Fruit fly (Drosophila melanogaster) whole organism, wandering third instar larva: Measurements from ENCODE around the gene Trim9.

Source experiments
- Abd-B ChIP-seq: fragments of >200 bp; optimal IDR thresholded peaks from 2 replicates; lab custom pipeline; 2017; ENCODE audit warnings: missing biosample characterization, missing genetic modification characterization
- CG32264 ChIP-seq: fragments of 200-800 bp; sonication (Bioruptor generic); optimal IDR thresholded peaks from 2 replicates; lab custom pipeline; 2016; ENCODE audit warnings: missing biosample characterization, missing genetic modification characterization
- CrebA ChIP-seq: fragments of 200-800 bp; sonication (Bioruptor generic); optimal IDR thresholded peaks from 2 replicates; lab custom pipeline; 2016; ENCODE audit warnings: missing biosample characterization, mild to moderate bottlenecking, missing genetic modification characterization, borderline replicate concordance
- Dfd ChIP-seq: fragments of >200 bp; optimal IDR thresholded peaks from 2 replicates; lab custom pipeline; 2017; ENCODE audit warnings: missing biosample characterization, missing genetic modification characterization
- Dif ChIP-seq: fragments of 200-275, 200-300 bp; sonication (Bioruptor generic); optimal IDR thresholded peaks from 2 replicates; lab custom pipeline; 2018; ENCODE audit warnings: missing biosample characterization, missing genetic modification characterization; ENCODE audit not compliant: partially characterized antibody
- HLH106 ChIP-seq: fragments of 200-800 bp; optimal IDR thresholded peaks from 3 replicates; lab custom pipeline; 2019; ENCODE audit warnings: missing biosample characterization, mild to moderate bottlenecking, missing genetic modification characterization, moderate library complexity
- Hnf4 ChIP-seq: fragments of 200-800 bp; sonication (Bioruptor generic); optimal IDR thresholded peaks from 2 replicates; lab custom pipeline; 2016; ENCODE audit warnings: missing biosample characterization, mild to moderate bottlenecking, missing genetic modification characterization
- Hr83 ChIP-seq: fragments of 200-300 bp; sonication (Bioruptor generic); optimal IDR thresholded peaks from 2 replicates; lab custom pipeline; 2016; ENCODE audit warnings: missing biosample characterization, mild to moderate bottlenecking, missing genetic modification characterization, moderate library complexity; ENCODE audit not compliant: poor library complexity, severe bottlenecking
- Jra ChIP-seq: sonication (Bioruptor generic); optimal IDR thresholded peaks from 2 replicates; lab custom pipeline; 2016; ENCODE audit warnings: missing biosample characterization, missing genetic modification characterization
- Mio ChIP-seq: sonication (Bioruptor generic); optimal IDR thresholded peaks from 2 replicates; lab custom pipeline; 2016; ENCODE audit warnings: missing biosample characterization, missing genetic modification characterization
- Myc ChIP-seq: fragments of >200 bp; optimal IDR thresholded peaks from 2 replicates; lab custom pipeline; 2017
- N ChIP-seq: fragments of >200 bp; optimal IDR thresholded peaks from 2 replicates; lab custom pipeline; 2018; ENCODE audit warnings: missing biosample characterization, missing external identifiers, missing genetic modification characterization
- OdsH ChIP-seq: fragments of 200-800 bp; sonication (Bioruptor generic); optimal IDR thresholded peaks from 2 replicates; lab custom pipeline; 2016; ENCODE audit warnings: missing biosample characterization, mild to moderate bottlenecking, missing genetic modification characterization
- Rel ChIP-seq, 2 experiments: fragments of 200-800 bp; sonication (Bioruptor generic) in 1 of 2; optimal IDR thresholded peaks; 2 replicates in 1 of 2; 3 replicates in 1 of 2; lab custom pipeline; 2016 to 2019; ENCODE audit warnings: mild to moderate bottlenecking in 2 of 2, missing biosample characterization in 2 of 2, missing genetic modification characterization in 2 of 2, moderate library complexity in 1 of 2
- Sp1 ChIP-seq: fragments of 200-800 bp; sonication (Bioruptor generic); optimal IDR thresholded peaks from 3 replicates; lab custom pipeline; 2019; ENCODE audit warnings: missing biosample characterization, mild to moderate bottlenecking, missing genetic modification characterization, moderate library complexity
- Vsx2 ChIP-seq: fragments of 200-300, 225-300 bp; sonication (Bioruptor generic); optimal IDR thresholded peaks from 2 replicates; lab custom pipeline; 2018; ENCODE audit warnings: missing biosample characterization, missing genetic modification characterization; ENCODE audit not compliant: partially characterized antibody
- br ChIP-seq: fragments of 200-800 bp; sonication (Bioruptor generic); optimal IDR thresholded peaks from 2 replicates; lab custom pipeline; 2016; ENCODE audit warnings: missing biosample characterization, missing genetic modification characterization
- brk ChIP-seq: fragments of 200-800 bp; sonication (Bioruptor generic); optimal IDR thresholded peaks from 2 replicates; lab custom pipeline; 2016; ENCODE audit warnings: missing biosample characterization, mild to moderate bottlenecking, missing genetic modification characterization
- dmrt93B ChIP-seq: fragments of 200-800 bp; sonication (Bioruptor generic); optimal IDR thresholded peaks from 2 replicates; lab custom pipeline; 2018; ENCODE audit warnings: missing biosample characterization, mild to moderate bottlenecking, missing genetic modification characterization
- dsf ChIP-seq: sonication (Bioruptor generic); optimal IDR thresholded peaks from 2 replicates; lab custom pipeline; 2016; ENCODE audit warnings: missing biosample characterization, missing genetic modification characterization, borderline replicate concordance
- ey ChIP-seq: fragments of 200-800 bp; sonication (Bioruptor generic); optimal IDR thresholded peaks from 2 replicates; lab custom pipeline; 2016; ENCODE audit warnings: missing biosample characterization, missing genetic modification characterization
- foxo ChIP-seq, 2 experiments: fragments of 200-800 bp; sonication (Bioruptor generic); optimal IDR thresholded peaks; 2 replicates in 1 of 2; 3 replicates in 1 of 2; lab custom pipeline; 2016 to 2017; ENCODE audit warnings: missing biosample characterization in 2 of 2, missing genetic modification characterization in 2 of 2
- fru ChIP-seq: fragments of 200-800 bp; sonication (Bioruptor generic); optimal IDR thresholded peaks from 3 replicates; lab custom pipeline; 2016; ENCODE audit warnings: missing biosample characterization, mild to moderate bottlenecking, missing genetic modification characterization
- h ChIP-seq: fragments of 200-800 bp; sonication (Bioruptor generic); optimal IDR thresholded peaks from 3 replicates; lab custom pipeline; 2016; ENCODE audit warnings: missing biosample characterization, mild to moderate bottlenecking, missing genetic modification characterization
- jim ChIP-seq: fragments of 175-275, 200-325 bp; sonication (Bioruptor generic); optimal IDR thresholded peaks from 2 replicates; lab custom pipeline; 2016; ENCODE audit warnings: missing biosample characterization, mild to moderate bottlenecking, missing genetic modification characterization
- psq ChIP-seq: fragments of 200-800 bp; sonication (Bioruptor generic); optimal IDR thresholded peaks from 3 replicates; lab custom pipeline; 2017; ENCODE audit warnings: missing biosample characterization, mild to moderate bottlenecking, missing genetic modification characterization, moderate library complexity
- rgr ChIP-seq: fragments of 200-800 bp; sonication (Bioruptor generic); optimal IDR thresholded peaks from 3 replicates; lab custom pipeline; 2016; ENCODE audit warnings: missing biosample characterization, mild to moderate bottlenecking, missing genetic modification characterization
- sage ChIP-seq: fragments of 200-800 bp; sonication (Bioruptor generic); optimal IDR thresholded peaks from 2 replicates; lab custom pipeline; 2016; ENCODE audit warnings: missing biosample characterization, mild to moderate bottlenecking, missing genetic modification characterization
- sv ChIP-seq: fragments of 200-800 bp; sonication (Bioruptor generic); optimal IDR thresholded peaks from 3 replicates; lab custom pipeline; 2016; ENCODE audit warnings: missing biosample characterization, missing genetic modification characterization
- woc ChIP-seq: sonication (Bioruptor generic); optimal IDR thresholded peaks from 2 replicates; lab custom pipeline; 2016; ENCODE audit warnings: missing biosample characterization, mild to moderate bottlenecking, missing genetic modification characterization

The Trim9 gene

DNA sequence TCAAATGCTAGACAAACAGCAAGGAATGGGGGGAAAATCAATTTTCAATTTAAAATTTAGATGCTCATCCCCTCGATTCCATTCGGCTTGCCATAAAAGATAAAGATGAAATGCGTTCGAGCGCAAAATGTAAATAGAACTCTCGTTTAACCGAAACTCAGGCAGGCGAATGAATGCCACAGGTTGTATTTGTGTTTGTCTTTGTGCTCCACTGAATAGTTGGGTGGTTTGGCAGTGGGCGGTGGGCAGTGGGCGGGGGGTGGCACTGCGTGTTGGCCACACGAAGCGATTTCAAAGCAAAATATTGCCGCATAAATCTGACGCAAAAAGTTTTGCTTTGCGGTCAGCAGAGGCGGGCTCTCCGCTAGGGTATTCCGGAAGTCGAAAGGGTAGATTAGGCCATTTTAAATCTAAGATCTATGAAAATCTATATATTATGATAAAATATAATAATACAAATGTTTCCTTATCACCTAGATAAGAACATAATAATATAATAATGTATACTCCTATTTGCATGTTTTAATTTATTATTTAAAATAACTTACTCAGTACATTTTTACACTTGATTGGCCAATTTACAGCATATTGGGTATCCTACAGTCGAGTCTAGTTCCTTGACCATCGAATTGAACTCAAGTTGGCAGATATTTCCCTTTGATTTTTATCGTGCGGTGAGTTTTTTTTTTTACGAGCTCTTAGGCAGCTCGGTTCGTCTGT is 22.3 kb upstream of the Trim9 start:
- TF ChIP-seq N (GFP tag; lab: Kevin White, UChicago) (no peak), OdsH (no peak), foxo (GFP tag; optimal IDR thresholded peaks at IDR 0.05; lab: Kevin White, UChicago) (no peak)
- TF ChIP-seq, all 38 proteins: peak for 0

DNA sequence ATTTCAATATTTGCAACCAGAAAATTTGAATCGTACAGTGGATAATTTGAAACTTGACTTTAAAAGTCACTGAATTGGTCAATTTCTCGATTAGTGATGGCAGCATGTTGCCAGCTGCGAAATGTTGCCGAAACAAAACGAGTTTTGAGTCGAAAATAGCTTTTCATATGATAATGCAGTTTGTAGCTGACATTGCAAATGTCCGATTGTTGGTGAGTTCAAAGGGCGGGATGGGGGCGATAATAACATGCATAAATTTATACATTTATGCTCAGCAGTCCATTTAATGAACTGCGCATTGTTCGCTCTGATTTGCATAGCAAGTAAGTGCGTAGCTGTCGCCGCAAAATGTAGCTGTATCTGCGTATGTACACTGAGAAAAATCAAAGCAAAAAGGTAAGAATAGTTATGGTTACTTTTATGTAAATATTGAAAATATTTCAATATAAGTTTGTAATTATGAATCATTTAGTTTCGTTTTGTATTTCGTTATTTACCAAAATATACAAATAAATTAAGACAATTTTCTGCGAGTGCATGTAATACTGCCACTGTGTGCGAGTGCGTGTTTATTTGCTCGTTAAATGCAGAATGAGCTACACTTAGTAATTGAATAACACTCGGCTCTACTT is 17.6 kb upstream of the Trim9 start, which contains the start of gene Lip4:
TSS of gene Lip4 (plus strand) at position 620 of the 632 bp plus-strand sequence.
- peak; percentile 44 for TF ChIP-seq h (GFP tag; lab: Kevin White, UChicago)
- TF ChIP-seq fru (GFP tag; lab: Kevin White, UChicago): peak; percentile 63
- peak; percentile 58 for TF ChIP-seq HLH106 (tag; lab: Kevin White, UChicago)
- peak; percentile 46 for TF ChIP-seq OdsH
- TF ChIP-seq Abd-B: no peak
- TF ChIP-seq Vsx2 (GFP tag; lab: Kevin White, UChicago): no peak
- peak; percentile 61 for TF ChIP-seq sv
- TF ChIP-seq foxo (GFP tag; optimal IDR thresholded peaks at IDR 0.05; lab: Kevin White, UChicago): peak in 1 of 2 experiments; percentile 62
- TF ChIP-seq Sp1: peak; percentile 42
- TF ChIP-seq br (GFP tag; lab: Kevin White, UChicago): peak; percentile 22
- peak; percentile 37 for TF ChIP-seq psq (GFP tag; lab: Kevin White, UChicago)
- TF ChIP-seq Dfd (GFP tag; lab: Kevin White, UChicago): peak; percentile 11
- TF ChIP-seq rgr (GFP tag; lab: Kevin White, UChicago): peak; percentile 45
- peak; percentile 20 for TF ChIP-seq ey
- peak; percentile 5 for TF ChIP-seq Jra (GFP tag; lab: Kevin White, UChicago)
- TF ChIP-seq Hnf4: peak; percentile 23
- no peak for TF ChIP-seq sage
- no peak for TF ChIP-seq CG32264 (GFP tag; lab: Kevin White, UChicago)
- no peak for TF ChIP-seq brk (GFP tag; lab: Kevin White, UChicago)
- TF ChIP-seq dmrt93B: peak; percentile 11
- TF ChIP-seq, all 38 proteins: peak for 15

DNA sequence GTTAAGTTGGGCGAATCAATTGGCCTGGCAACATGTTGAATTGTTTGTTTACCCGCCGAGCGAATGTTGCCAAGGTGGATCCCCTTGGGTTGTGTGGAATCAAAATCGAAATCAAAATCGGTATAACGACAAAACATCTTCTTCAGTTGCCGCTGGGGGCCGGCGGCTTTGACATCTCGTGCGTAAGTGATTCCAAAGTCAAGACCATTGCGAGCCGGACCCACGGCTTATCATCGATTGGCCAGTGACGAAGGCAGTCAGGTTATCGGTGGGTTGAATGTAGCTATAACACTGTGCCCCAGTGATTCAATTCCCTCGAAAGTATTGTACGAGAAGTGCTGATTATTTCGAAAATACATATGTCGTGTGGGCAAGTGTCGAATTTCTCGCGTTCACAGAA is 15.7 kb upstream of the Trim9 start:
- TF ChIP-seq Rel (GFP tag; optimal IDR thresholded peaks at IDR 0.05; lab: Kevin White, UChicago): no peak
- TF ChIP-seq Rel (tag; optimal IDR thresholded peaks at IDR 0.05; lab: Kevin White, UChicago): peak; percentile 90
- peak; percentile 1 for TF ChIP-seq CrebA (GFP tag; lab: Kevin White, UChicago)
- TF ChIP-seq brk (GFP tag; lab: Kevin White, UChicago): no peak

DNA sequence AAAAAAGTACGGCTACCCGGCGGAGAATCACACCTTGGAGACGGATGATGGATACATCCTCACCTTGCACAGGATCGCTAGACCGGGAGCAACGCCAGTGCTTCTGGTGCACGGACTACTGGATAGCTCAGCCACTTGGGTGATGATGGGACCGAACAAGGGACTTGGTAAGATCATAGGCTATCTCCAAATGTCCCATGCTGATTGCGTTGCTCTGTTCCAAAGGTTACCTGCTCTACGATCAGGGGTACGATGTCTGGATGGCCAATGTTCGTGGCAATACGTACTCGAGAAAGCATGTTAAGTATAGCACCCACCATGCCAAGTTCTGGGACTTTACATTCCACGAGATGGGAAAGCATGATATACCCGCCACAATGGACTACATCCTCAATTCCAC is 14.6 kb upstream of the Trim9 start:
- TF ChIP-seq dsf (GFP tag; lab: Kevin White, UChicago): no peak
- no peak for TF ChIP-seq ey
- TF ChIP-seq Hr83 (GFP tag; lab: Kevin White, UChicago): no peak
- TF ChIP-seq woc (GFP tag; lab: Kevin White, UChicago): no peak
- no peak for TF ChIP-seq rgr (GFP tag; lab: Kevin White, UChicago)
- TF ChIP-seq brk (GFP tag; lab: Kevin White, UChicago): no peak
- no peak for TF ChIP-seq jim (GFP tag; lab: Kevin White, UChicago)
- no peak for TF ChIP-seq foxo (GFP tag; optimal IDR thresholded peaks at IDR 0.05; lab: Kevin White, UChicago)
- TF ChIP-seq Rel (GFP tag; optimal IDR thresholded peaks at IDR 0.05; lab: Kevin White, UChicago): no peak
- TF ChIP-seq Rel (tag; optimal IDR thresholded peaks at IDR 0.05; lab: Kevin White, UChicago): no peak
- TF ChIP-seq Dif (GFP tag; lab: Kevin White, UChicago): no peak
- no peak for TF ChIP-seq fru (GFP tag; lab: Kevin White, UChicago)
- no peak for TF ChIP-seq Abd-B
- no peak for TF ChIP-seq Myc
- TF ChIP-seq Mio (GFP tag; lab: Kevin White, UChicago): no peak
